Worm (Caenorhabditis elegans) whole organism, L1 larva: ENCODE measurements around the gene Y38H8A.2.

Experiments
- F16B12.6 ChIP-seq: fragments of 150-350 bp; optimal IDR thresholded peaks from 2 replicates; lab custom pipeline; 2014; ENCODE audit warnings: missing biosample characterization, missing genetic modification characterization
- Y116A8C.19 ChIP-seq: sonication (generic microtip); optimal IDR thresholded peaks from 2 replicates; lab custom pipeline; 2016; ENCODE audit warnings: missing compliant biosample characterization, missing genetic modification characterization, borderline replicate concordance
- aha-1 ChIP-seq: fragments of 150-350 bp; optimal IDR thresholded peaks from 2 replicates; lab custom pipeline; 2014; ENCODE audit warnings: missing biosample characterization, missing genetic modification characterization
- aly-2 ChIP-seq: fragments of 150-350 bp; optimal IDR thresholded peaks from 2 replicates; lab custom pipeline; 2014; ENCODE audit warnings: missing biosample characterization, missing genetic modification characterization
- ama-1 ChIP-seq: fragments of 150-350 bp; optimal IDR thresholded peaks from 2 replicates; lab custom pipeline; 2014
- ceh-63 ChIP-seq: fragments of 200-800 bp; sonication (Bioruptor generic); optimal IDR thresholded peaks from 2 replicates; lab custom pipeline; 2018; ENCODE audit warnings: mild to moderate bottlenecking, missing genetic modification characterization, missing compliant biosample characterization
- ceh-8 ChIP-seq: fragments of 200-800 bp; sonication (Bioruptor generic); optimal IDR thresholded peaks from 2 replicates; lab custom pipeline; 2018; ENCODE audit warnings: mild to moderate bottlenecking, missing genetic modification characterization, moderate library complexity, missing compliant biosample characterization
- ceh-82 ChIP-seq, 3 experiments: fragments of 150-350 bp in 1 of 3; sonication (generic microtip) in 2 of 3; optimal IDR thresholded peaks; 2 replicates each; lab custom pipeline; 2014 to 2017; ENCODE audit warnings: missing biosample characterization in 3 of 3, missing genetic modification characterization in 3 of 3
- ceh-88 ChIP-seq: fragments of 200-800 bp; sonication (Bioruptor generic); IDR thresholded peaks from 2 replicates; pipeline ENCODE4 v1.3.6; 2022; ENCODE audit warnings: missing genetic modification characterization, missing compliant biosample characterization
- ceh-90 ChIP-seq: sonication (generic microtip); optimal IDR thresholded peaks from 2 replicates; lab custom pipeline; 2016; ENCODE audit warnings: missing genetic modification characterization, missing compliant biosample characterization
- dsc-1 ChIP-seq: sonication (generic microtip); optimal IDR thresholded peaks from 2 replicates; lab custom pipeline; 2016; ENCODE audit warnings: mild to moderate bottlenecking, missing genetic modification characterization, missing compliant biosample characterization
- efl-1 ChIP-seq, 4 experiments: fragments of 150-350 bp; optimal IDR thresholded peaks in 3 of 4; peaks in 1 of 4; 1 replicate in 1 of 4; 2 replicates in 3 of 4; lab custom pipeline; 2014; ENCODE audit warnings: missing biosample characterization in 2 of 4, missing genetic modification characterization in 2 of 4, missing genetic modification reagents in 2 of 4
- fkh-8 ChIP-seq: sonication (generic microtip); optimal IDR thresholded peaks from 2 replicates; lab custom pipeline; 2016; ENCODE audit warnings: mild to moderate bottlenecking, missing genetic modification characterization, missing compliant biosample characterization
- fos-1 ChIP-seq: fragments of 150-350 bp; optimal IDR thresholded peaks from 2 replicates; lab custom pipeline; 2014; ENCODE audit warnings: missing biosample characterization, missing genetic modification characterization
- hlh-17 ChIP-seq: fragments of 200-800 bp; sonication (Bioruptor generic); optimal IDR thresholded peaks from 2 replicates; lab custom pipeline; 2018; ENCODE audit warnings: missing genetic modification characterization, mild to moderate bottlenecking, missing compliant biosample characterization, moderate library complexity, borderline replicate concordance
- hlh-4 ChIP-seq: sonication (generic microtip); optimal IDR thresholded peaks from 2 replicates; lab custom pipeline; 2016; ENCODE audit warnings: mild to moderate bottlenecking, missing genetic modification characterization, missing compliant biosample characterization
- hpl-2 ChIP-seq: fragments of 150-350 bp; optimal IDR thresholded peaks from 2 replicates; lab custom pipeline; 2014; ENCODE audit warnings: missing biosample characterization, missing genetic modification reagents, missing genetic modification characterization
- isw-1 ChIP-seq: fragments of 200-800 bp; sonication (Bioruptor generic); IDR thresholded peaks from 2 replicates; pipeline ENCODE4 v1.3.6; 2022; ENCODE audit warnings: missing genetic modification characterization, missing compliant biosample characterization
- lin-13 ChIP-seq: fragments of 150-350 bp; optimal IDR thresholded peaks from 2 replicates; lab custom pipeline; 2014; ENCODE audit warnings: missing biosample characterization, missing genetic modification reagents, missing genetic modification characterization
- lin-15B ChIP-seq: fragments of 150-350 bp; sonication (generic microtip); optimal IDR thresholded peaks from 3 replicates; lab custom pipeline; 2014; ENCODE audit warnings: missing biosample characterization, missing genetic modification characterization
- lin-39 ChIP-seq: fragments of 150-350 bp; optimal IDR thresholded peaks from 2 replicates; lab custom pipeline; 2014; ENCODE audit warnings: missing biosample characterization, missing genetic modification reagents, missing genetic modification characterization
- lir-3 ChIP-seq: sonication (generic microtip); optimal IDR thresholded peaks from 2 replicates; lab custom pipeline; 2016; ENCODE audit warnings: mild to moderate bottlenecking, missing genetic modification characterization, moderate library complexity, missing compliant biosample characterization; ENCODE audit not compliant: poor library complexity
- mab-9 ChIP-seq: fragments of 200-800 bp; sonication (Bioruptor generic); IDR thresholded peaks from 2 replicates; pipeline ENCODE4 v1.3.6; 2022; ENCODE audit warnings: missing genetic modification reagents, missing genetic modification characterization, missing compliant biosample characterization
- nhr-12 ChIP-seq: sonication (generic microtip); optimal IDR thresholded peaks from 2 replicates; lab custom pipeline; 2017; ENCODE audit warnings: missing biosample characterization, missing genetic modification characterization
- nhr-19 ChIP-seq: fragments of 200-800 bp; sonication (Bioruptor generic); conservative IDR thresholded peaks from 2 replicates; pipeline ENCODE4 v1.3.6; 2022; ENCODE audit warnings: missing genetic modification characterization, missing compliant biosample characterization
- nhr-20 ChIP-seq: sonication (generic microtip); optimal IDR thresholded peaks from 2 replicates; lab custom pipeline; 2016; ENCODE audit warnings: mild to moderate bottlenecking, missing genetic modification characterization, missing compliant biosample characterization
- nhr-237 ChIP-seq: fragments of 150-350 bp; optimal IDR thresholded peaks from 2 replicates; lab custom pipeline; 2014; ENCODE audit warnings: missing biosample characterization, missing genetic modification characterization
- nhr-47 ChIP-seq: sonication (generic microtip); optimal IDR thresholded peaks from 2 replicates; lab custom pipeline; 2016; ENCODE audit warnings: mild to moderate bottlenecking, missing genetic modification characterization, moderate library complexity, missing compliant biosample characterization
- nhr-71 ChIP-seq: sonication (generic microtip); optimal IDR thresholded peaks from 2 replicates; lab custom pipeline; 2016; ENCODE audit warnings: mild to moderate bottlenecking, missing genetic modification characterization, moderate library complexity, missing compliant biosample characterization
- nhr-76 ChIP-seq: sonication (generic microtip); optimal IDR thresholded peaks from 2 replicates; lab custom pipeline; 2017; ENCODE audit warnings: missing biosample characterization, missing genetic modification characterization
- nhr-85 ChIP-seq: sonication (generic microtip); peaks from one replicate; lab custom pipeline; 2016; ENCODE audit warnings: missing genetic modification characterization, inconsistent platforms, missing compliant biosample characterization
- nhr-90 ChIP-seq: sonication (generic microtip); optimal IDR thresholded peaks from 2 replicates; lab custom pipeline; 2016; ENCODE audit warnings: mild to moderate bottlenecking, missing genetic modification characterization, missing compliant biosample characterization; ENCODE audit not compliant: poor library complexity
- pax-3 ChIP-seq: fragments of 200-800 bp; sonication (Bioruptor generic); optimal IDR thresholded peaks from 2 replicates; lab custom pipeline; 2018; ENCODE audit warnings: mild to moderate bottlenecking, missing genetic modification characterization, moderate library complexity, missing compliant biosample characterization
- rnt-1 ChIP-seq: sonication (generic microtip); optimal IDR thresholded peaks from 2 replicates; lab custom pipeline; 2016; ENCODE audit warnings: mild to moderate bottlenecking, missing genetic modification characterization, moderate library complexity, missing compliant biosample characterization
- snpc-4 ChIP-seq: fragments of 150-350 bp; optimal IDR thresholded peaks from 2 replicates; lab custom pipeline; 2014; ENCODE audit warnings: missing biosample characterization, missing genetic modification characterization
- sup-37 ChIP-seq: fragments of 200-800 bp; sonication (Bioruptor generic); optimal IDR thresholded peaks from 2 replicates; lab custom pipeline; 2018; ENCODE audit warnings: mild to moderate bottlenecking, missing genetic modification characterization, missing compliant biosample characterization
- swsn-7 ChIP-seq: sonication (generic microtip); optimal IDR thresholded peaks from 2 replicates; lab custom pipeline; 2016; ENCODE audit warnings: missing genetic modification characterization, missing compliant biosample characterization
- tbx-2 ChIP-seq: sonication (generic microtip); optimal IDR thresholded peaks from 2 replicates; lab custom pipeline; 2016; ENCODE audit warnings: missing genetic modification characterization, missing compliant biosample characterization
- tlp-1 ChIP-seq: fragments of 150-350 bp; optimal IDR thresholded peaks from 2 replicates; lab custom pipeline; 2014; ENCODE audit warnings: missing biosample characterization, missing genetic modification characterization
- unc-98 ChIP-seq: fragments of 200-800 bp; sonication (Bioruptor generic); IDR thresholded peaks from 2 replicates; pipeline ENCODE4 v1.3.6; 2022; ENCODE audit warnings: missing genetic modification characterization, missing compliant biosample characterization
- vab-15 ChIP-seq: sonication (generic microtip); optimal IDR thresholded peaks from 2 replicates; lab custom pipeline; 2017; ENCODE audit warnings: missing genotype, mild to moderate bottlenecking, missing genetic modification characterization, missing compliant biosample characterization
- xbp-1 ChIP-seq: sonication (generic microtip); optimal IDR thresholded peaks from 2 replicates; lab custom pipeline; 2016; ENCODE audit warnings: missing genetic modification characterization, missing compliant biosample characterization
- ztf-11 ChIP-seq, 2 experiments: sonication (generic microtip); optimal IDR thresholded peaks; 2 replicates each; lab custom pipeline; 2016 to 2017; ENCODE audit warnings: missing genetic modification characterization in 2 of 2, missing biosample characterization in 1 of 2, missing compliant biosample characterization in 1 of 2
- ztf-4 ChIP-seq: fragments of 150-350 bp; optimal IDR thresholded peaks from 2 replicates; lab custom pipeline; 2014; ENCODE audit warnings: missing biosample characterization, missing genetic modification characterization

Y38H8A.2 gene

ce11 chrIV:13482469-13482868, 8.2 kb downstream of the Y38H8A.2 start, which contains the start of gene Y38H8A.1:
Gene Y38H8A.1, plus strand, starts transcription at chrIV:13482769.
- no peak for TF ChIP-seq F16B12.6 (tag; lab: Kevin White, UChicago)

- TF ChIP-seq efl-1 (optimal IDR thresholded peaks at IDR 0.05; lab: Kevin White, UChicago) (no peak), efl-1 (GFP tag; optimal IDR thresholded peaks at IDR 0.05 in 1 of 2; lab: Kevin White, UChicago) (peak in 1 of 2 experiments; percentile 63), ceh-82 (tag; optimal IDR thresholded peaks at IDR 0.05; lab: Kevin White, UChicago) (no peak)
Measured at ce11 chrIV:13483596-13483995, 9.4 kb downstream of the Y38H8A.2 start.

ce11 chrIV:13487019-13487418, 12.8 kb downstream of the Y38H8A.2 start:
- TF ChIP-seq xbp-1 (tag; lab: Kevin White, UChicago) (peak; percentile 5), vab-15 (no peak), mab-9 (GFP tag; lab: Robert Waterston, UW) (no peak), nhr-85 (tag; lab: Kevin White, UChicago) (no peak), F16B12.6 (tag; lab: Kevin White, UChicago) (no peak), Y116A8C.19 (tag; lab: Kevin White, UChicago) (no peak), ceh-90 (no peak), pax-3 (tag; lab: Kevin White, UChicago) (peak; percentile 15), ztf-11 (tag; optimal IDR thresholded peaks at IDR 0.05; lab: Kevin White, UChicago) (peak in 1 of 2 experiments; percentile 56), nhr-20 (tag; lab: Kevin White, UChicago) (peak; percentile 8), hpl-2 (no peak), tlp-1 (tag; lab: Kevin White, UChicago) (no peak), ztf-4 (tag; lab: Kevin White, UChicago) (no peak), ceh-8 (GFP tag; lab: Kevin White, UChicago) (no peak), fos-1 (tag; lab: Kevin White, UChicago) (no peak), tbx-2 (tag; lab: Kevin White, UChicago) (peak; percentile 10), lin-13 (no peak), ceh-63 (GFP tag; lab: Kevin White, UChicago) (no peak), ceh-88 (GFP tag; lab: Robert Waterston, UW) (0 out of 2 replicates have a peak, but pooled peaks have one; percentile 16), lin-39 (tag; lab: Kevin White, UChicago) (no peak), ama-1 (lab: Kevin White, UChicago) (no peak), hlh-17 (no peak), efl-1 (optimal IDR thresholded peaks at IDR 0.05; lab: Kevin White, UChicago) (peak; percentile 15 to 37), efl-1 (GFP tag; optimal IDR thresholded peaks at IDR 0.05 in 1 of 2; lab: Kevin White, UChicago) (peak in 1 of 2 experiments; percentile 24), nhr-19 (peak; percentile 13; the same call in 1 of the 2 replicates), isw-1 (no peak), nhr-76 (tag; lab: Kevin White, UChicago) (no peak), unc-98 (GFP tag; lab: Robert Waterston, UW) (peak; percentile 26; the same call in 1 of the 2 replicates), dsc-1 (tag; lab: Kevin White, UChicago) (peak; percentile 3), aha-1 (tag; lab: Kevin White, UChicago) (no peak), hlh-4 (tag; lab: Kevin White, UChicago) (no peak), snpc-4 (no peak), rnt-1 (tag; lab: Kevin White, UChicago) (no peak), aly-2 (no peak), lir-3 (tag; lab: Kevin White, UChicago) (peak; percentile 74), nhr-90 (tag; lab: Kevin White, UChicago) (peak; percentile 30), nhr-71 (tag; lab: Kevin White, UChicago) (peak; percentile 48), swsn-7 (tag; lab: Kevin White, UChicago) (no peak), nhr-47 (peak; percentile 55), lin-15B (no peak), nhr-237 (tag; lab: Kevin White, UChicago) (no peak), sup-37 (GFP tag; lab: Kevin White, UChicago) (no peak), fkh-8 (tag; lab: Kevin White, UChicago) (no peak), nhr-12 (tag; lab: Kevin White, UChicago) (no peak)
